Worm (Caenorhabditis elegans) whole organism, L3 larva: Measurements from ENCODE around the gene gad-1.

Source experiments
- R02D3.7 ChIP-seq: fragments of 150-350 bp; optimal IDR thresholded peaks from 2 replicates; lab custom pipeline; 2014; ENCODE audit warnings: missing biosample characterization, missing genetic modification characterization
- ZK546.5 ChIP-seq: sonication (generic microtip); optimal IDR thresholded peaks from 2 replicates; lab custom pipeline; 2017; ENCODE audit warnings: missing biosample characterization, missing genetic modification characterization
- aly-2 ChIP-seq: fragments of 150-350 bp; optimal IDR thresholded peaks from 2 replicates; lab custom pipeline; 2014; ENCODE audit warnings: missing biosample characterization, missing genetic modification characterization
- ama-1 ChIP-seq: fragments of 150-350 bp; optimal IDR thresholded peaks from 2 replicates; lab custom pipeline; 2018
- ceh-16 ChIP-seq: sonication (generic microtip); optimal IDR thresholded peaks from 2 replicates; lab custom pipeline; 2017; ENCODE audit warnings: missing biosample characterization, missing genetic modification characterization
- ceh-28 ChIP-seq: fragments of 150-350 bp; optimal IDR thresholded peaks from 2 replicates; lab custom pipeline; 2014; ENCODE audit warnings: missing biosample characterization, missing genetic modification reagents, missing genetic modification characterization
- ceh-82 ChIP-seq: fragments of 150-350 bp; optimal IDR thresholded peaks from 2 replicates; lab custom pipeline; 2014; ENCODE audit warnings: missing biosample characterization, missing genetic modification characterization
- ceh-9 ChIP-seq: sonication (generic microtip); optimal IDR thresholded peaks from 2 replicates; lab custom pipeline; 2018; ENCODE audit warnings: missing biosample characterization, missing genetic modification characterization
- daf-12 ChIP-seq: fragments of 150-350 bp; optimal IDR thresholded peaks from 2 replicates; lab custom pipeline; 2014; ENCODE audit warnings: missing biosample characterization, missing genetic modification reagents, missing genetic modification characterization
- egl-27 ChIP-seq: sonication (generic microtip); optimal IDR thresholded peaks from 4 replicates; lab custom pipeline; 2017; ENCODE audit warnings: missing biosample characterization, missing genetic modification reagents, missing genetic modification characterization
- egl-5 ChIP-seq: fragments of 150-350 bp; optimal IDR thresholded peaks from 2 replicates; lab custom pipeline; 2017; ENCODE audit warnings: missing biosample characterization, missing genetic modification reagents, missing genetic modification characterization, inconsistent platforms
- elt-1 ChIP-seq: fragments of 150-350 bp; optimal IDR thresholded peaks from 2 replicates; lab custom pipeline; 2014; ENCODE audit warnings: missing biosample characterization, missing genetic modification characterization
- elt-2 ChIP-seq: sonication (generic microtip); optimal IDR thresholded peaks from 2 replicates; lab custom pipeline; 2016; ENCODE audit warnings: missing genetic modification reagents, mild to moderate bottlenecking, missing genetic modification characterization, missing compliant biosample characterization
- elt-3 ChIP-seq, 3 experiments: fragments of 150-350 bp in 1 of 3; sonication (generic microtip) in 2 of 3; optimal IDR thresholded peaks; 2 replicates in 2 of 3; 4 replicates in 1 of 3; lab custom pipeline; 2014 to 2017; ENCODE audit warnings: missing biosample characterization in 3 of 3, missing genetic modification characterization in 3 of 3
- eor-1 ChIP-seq, 2 experiments: fragments of 150-350 bp; optimal IDR thresholded peaks; 2 replicates each; lab custom pipeline; 2014 to 2018; ENCODE audit warnings: missing biosample characterization in 2 of 2, missing genetic modification characterization in 2 of 2
- fkh-10 ChIP-seq: sonication (generic microtip); optimal IDR thresholded peaks from 2 replicates; lab custom pipeline; 2017; ENCODE audit warnings: missing biosample characterization, missing genetic modification reagents, missing genetic modification characterization
- fkh-2 ChIP-seq: fragments of 150-350 bp; optimal IDR thresholded peaks from 2 replicates; lab custom pipeline; 2014; ENCODE audit warnings: missing biosample characterization, missing genetic modification reagents, missing genetic modification characterization
- fos-1 ChIP-seq: fragments of 150-350 bp; optimal IDR thresholded peaks from 2 replicates; lab custom pipeline; 2014; ENCODE audit warnings: missing biosample characterization, missing genetic modification characterization
- hmg-11 ChIP-seq: sonication (generic microtip); optimal IDR thresholded peaks from 2 replicates; lab custom pipeline; 2016; ENCODE audit warnings: missing genetic modification characterization, missing compliant biosample characterization
- jun-1 ChIP-seq: fragments of 150-350 bp; optimal IDR thresholded peaks from 2 replicates; lab custom pipeline; 2014; ENCODE audit warnings: missing biosample characterization, missing genetic modification reagents, missing genetic modification characterization
- lin-15B ChIP-seq: fragments of 150-350 bp; optimal IDR thresholded peaks from 2 replicates; lab custom pipeline; 2014; ENCODE audit warnings: missing biosample characterization, missing genetic modification characterization
- lin-39 ChIP-seq: fragments of 150-350 bp; optimal IDR thresholded peaks from 2 replicates; lab custom pipeline; 2018; ENCODE audit warnings: missing biosample characterization, missing genetic modification reagents, missing genetic modification characterization
- lsy-12 ChIP-seq: sonication (generic microtip); optimal IDR thresholded peaks from 2 replicates; lab custom pipeline; 2016; ENCODE audit warnings: mild to moderate bottlenecking, missing genetic modification characterization, missing compliant biosample characterization
- mdl-1 ChIP-seq: fragments of 150-350 bp; optimal IDR thresholded peaks from 2 replicates; lab custom pipeline; 2014; ENCODE audit warnings: missing biosample characterization, missing genetic modification characterization
- mml-1 ChIP-seq: fragments of 150-350 bp; sonication (generic microtip); optimal IDR thresholded peaks from 3 replicates; lab custom pipeline; 2014; ENCODE audit warnings: missing biosample characterization, missing genetic modification characterization
- nfya-1 ChIP-seq: sonication (generic microtip); optimal IDR thresholded peaks from 2 replicates; lab custom pipeline; 2017; ENCODE audit warnings: missing genetic modification characterization, mild to moderate bottlenecking, missing compliant biosample characterization, antibody characterized with exemption, moderate library complexity; ENCODE audit not compliant: insufficient read depth
- nhr-11 ChIP-seq: fragments of 150-350 bp; optimal IDR thresholded peaks from 2 replicates; lab custom pipeline; 2014; ENCODE audit warnings: missing biosample characterization, missing genetic modification characterization
- nhr-12 ChIP-seq: fragments of 150-350 bp; optimal IDR thresholded peaks from 2 replicates; lab custom pipeline; 2014; ENCODE audit warnings: missing biosample characterization, missing genetic modification characterization
- nhr-23 ChIP-seq: fragments of 150-350 bp; optimal IDR thresholded peaks from 2 replicates; lab custom pipeline; 2014; ENCODE audit warnings: missing biosample characterization, missing genetic modification reagents, missing genetic modification characterization
- nhr-237 ChIP-seq: fragments of 150-350 bp; optimal IDR thresholded peaks from 2 replicates; lab custom pipeline; 2014; ENCODE audit warnings: missing biosample characterization, missing genetic modification characterization
- nhr-25 ChIP-seq: sonication (generic microtip); optimal IDR thresholded peaks from 2 replicates; lab custom pipeline; 2017; ENCODE audit warnings: missing biosample characterization, missing genetic modification characterization
- nhr-28 ChIP-seq: fragments of 150-350 bp; optimal IDR thresholded peaks from 2 replicates; lab custom pipeline; 2014; ENCODE audit warnings: missing biosample characterization, missing genetic modification characterization
- nhr-43 ChIP-seq: sonication (generic microtip); optimal IDR thresholded peaks from 2 replicates; lab custom pipeline; 2016; ENCODE audit warnings: mild to moderate bottlenecking, missing genetic modification characterization, missing compliant biosample characterization; ENCODE audit not compliant: poor library complexity, severe bottlenecking
- nhr-67 ChIP-seq: fragments of 150-350 bp; optimal IDR thresholded peaks from 2 replicates; lab custom pipeline; 2014; ENCODE audit warnings: missing biosample characterization, missing genetic modification characterization
- nhr-76 ChIP-seq: fragments of 150-350 bp; sonication (generic microtip); optimal IDR thresholded peaks from 5 replicates; lab custom pipeline; 2014; ENCODE audit warnings: missing biosample characterization, missing genetic modification characterization
- nhr-77 ChIP-seq: fragments of 150-350 bp; optimal IDR thresholded peaks from 2 replicates; lab custom pipeline; 2014; ENCODE audit warnings: missing biosample characterization, missing genetic modification characterization
- pha-4 ChIP-seq: fragments of 150-350 bp; optimal IDR thresholded peaks from 2 replicates; lab custom pipeline; 2014; ENCODE audit warnings: missing biosample characterization, missing genetic modification reagents, missing genetic modification characterization
- pqm-1 ChIP-seq: fragments of 150-350 bp; optimal IDR thresholded peaks from 2 replicates; lab custom pipeline; 2017; ENCODE audit warnings: missing biosample characterization, missing genetic modification characterization, inconsistent platforms
- sea-2 ChIP-seq: fragments of 150-350 bp; sonication (generic microtip); optimal IDR thresholded peaks from 4 replicates; lab custom pipeline; 2014; ENCODE audit warnings: missing biosample characterization, missing genetic modification reagents, missing genetic modification characterization
- skn-1 ChIP-seq: fragments of 150-350 bp; optimal IDR thresholded peaks from 2 replicates; lab custom pipeline; 2014; ENCODE audit warnings: missing biosample characterization, missing genetic modification characterization
- snpc-4 ChIP-seq: fragments of 150-350 bp; optimal IDR thresholded peaks from 2 replicates; lab custom pipeline; 2014; ENCODE audit warnings: missing biosample characterization, missing genetic modification characterization
- tbx-2 ChIP-seq: sonication (generic microtip); optimal IDR thresholded peaks from 2 replicates; lab custom pipeline; 2016; ENCODE audit warnings: mild to moderate bottlenecking, missing genetic modification characterization, missing compliant biosample characterization
- unc-39 ChIP-seq: sonication (generic microtip); optimal IDR thresholded peaks from 4 replicates; lab custom pipeline; 2017; ENCODE audit warnings: missing biosample characterization, missing genetic modification characterization
- unc-62 ChIP-seq: fragments of 150-350 bp; sonication (generic microtip); optimal IDR thresholded peaks from 4 replicates; lab custom pipeline; 2014; ENCODE audit warnings: missing biosample characterization, missing genetic modification reagents, missing genetic modification characterization
- zag-1 ChIP-seq: fragments of 150-350 bp; optimal IDR thresholded peaks from 2 replicates; lab custom pipeline; 2014; ENCODE audit warnings: missing biosample characterization, missing genetic modification characterization
- ztf-11 ChIP-seq: fragments of 150-350 bp; optimal IDR thresholded peaks from 2 replicates; lab custom pipeline; 2014; ENCODE audit warnings: missing biosample characterization, missing genetic modification characterization
- ztf-4 ChIP-seq: fragments of 150-350 bp; optimal IDR thresholded peaks from 2 replicates; lab custom pipeline; 2014; ENCODE audit warnings: missing biosample characterization, missing genetic modification characterization

Gene gad-1

ce11 chrV:6433446-6434178 is at the start of gene gad-1, which contains the start of gene erfa-1:
TSS of gene gad-1 (minus strand) at chrV:6433496.
TSS of gene erfa-1 (plus strand) at chrV:6434128.
- TF ChIP-seq nhr-28 (tag; lab: Kevin White, UChicago) (no peak), nhr-23 (tag; lab: Kevin White, UChicago) (peak; percentile 60), nhr-237 (tag; lab: Kevin White, UChicago) (no peak), egl-5 (tag; lab: Kevin White, UChicago) (no peak), lsy-12 (tag; lab: Kevin White, UChicago) (no peak), lin-15B (tag; lab: Kevin White, UChicago) (peak; percentile 95), nhr-77 (no peak), ceh-28 (tag; lab: Kevin White, UChicago) (peak; percentile 68), fkh-2 (tag; lab: Kevin White, UChicago) (no peak), hmg-11 (tag; lab: Kevin White, UChicago) (peak; percentile 42), nhr-11 (tag; lab: Kevin White, UChicago) (no peak), ztf-4 (tag; lab: Kevin White, UChicago) (no peak), elt-3 (tag; optimal IDR thresholded peaks at IDR 0.05; lab: Kevin White, UChicago) (no peak), snpc-4 (tag; lab: Kevin White, UChicago) (no peak), elt-1 (tag; lab: Kevin White, UChicago) (no peak), nhr-25 (peak; percentile 77), eor-1 (tag; optimal IDR thresholded peaks at IDR 0.05; lab: Kevin White, UChicago) (no peak), nfya-1 (tag; lab: Kevin White, UChicago) (peak; percentile 82), zag-1 (tag; lab: Kevin White, UChicago) (no peak), sea-2 (no peak), ZK546.5 (tag; lab: Kevin White, UChicago) (no peak), egl-27 (no peak), tbx-2 (no peak), ceh-9 (tag; lab: Kevin White, UChicago) (no peak), skn-1 (tag; lab: Kevin White, UChicago) (no peak), ama-1 (lab: Kevin White, UChicago) (peak; percentile 18), R02D3.7 (tag; lab: Kevin White, UChicago) (no peak), pqm-1 (tag; lab: Kevin White, UChicago) (no peak), ztf-11 (tag; lab: Kevin White, UChicago) (no peak), nhr-76 (tag; lab: Kevin White, UChicago) (no peak), unc-39 (tag; lab: Kevin White, UChicago) (no peak), ceh-82 (tag; lab: Kevin White, UChicago) (no peak), daf-12 (no peak), fkh-10 (GFP tag; lab: Kevin White, UChicago) (no peak), fos-1 (tag; lab: Kevin White, UChicago) (no peak), nhr-12 (tag; lab: Kevin White, UChicago) (no peak), jun-1 (no peak), mdl-1 (tag; lab: Kevin White, UChicago) (no peak), pha-4 (tag; lab: Kevin White, UChicago) (peak; percentile 76), ceh-16 (tag; lab: Kevin White, UChicago) (no peak), elt-2 (tag; lab: Kevin White, UChicago) (peak; percentile 39), aly-2 (tag; lab: Kevin White, UChicago) (no peak), nhr-43 (tag; lab: Kevin White, UChicago) (peak; percentile 46), mml-1 (no peak), unc-62 (no peak), lin-39 (tag; lab: Kevin White, UChicago) (peak; percentile 87), nhr-67 (tag; lab: Kevin White, UChicago) (no peak)
